ENCODE assay signal across 5 worm cellular contexts in the genomic region with DNA sequence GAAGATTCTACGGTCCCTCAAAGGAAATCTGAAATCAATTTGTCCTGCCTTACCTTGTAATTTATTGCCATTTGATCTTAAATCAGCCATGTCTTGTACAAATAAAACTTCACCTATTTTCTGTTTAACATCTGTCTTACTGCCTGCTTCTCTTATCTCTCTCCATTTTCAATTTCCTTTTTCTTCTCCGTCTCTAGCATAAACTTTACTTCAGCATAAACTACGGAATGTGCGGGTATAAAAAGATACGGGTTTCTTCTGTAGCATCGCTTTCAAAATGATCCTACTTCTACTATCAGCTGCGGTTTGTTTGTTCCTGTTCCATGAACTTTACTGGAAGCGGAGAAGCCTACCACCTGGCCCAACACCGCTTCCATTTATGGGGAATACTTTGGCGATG.
TF ChIP-seq lines count a peak whose summit lies in the region.

A gene (plus strand): TSS at position 254 of the 400 bp plus-strand sequence.

TF ChIP-seq in whole organism, L1 larva, 84 proteins besides CTCF, POLR2A, EP300 and RAD21 (continues in another document):
- TF ChIP-seq unc-62 (GFP tag; optimal IDR thresholded peaks at IDR 0.05; lab: Kevin White, UChicago) (no peak), lin-35 (GFP tag; optimal IDR thresholded peaks at IDR 0.05; lab: Kevin White, UChicago) (peak in 1 of 2 experiments; percentile 31), fkh-8 (tag; optimal IDR thresholded peaks at IDR 0.05; lab: Kevin White, UChicago) (no peak), efl-1 (optimal IDR thresholded peaks at IDR 0.05; lab: Kevin White, UChicago) (peak; percentile 43 to 59), efl-1 (GFP tag; optimal IDR thresholded peaks at IDR 0.05 in 1 of 2; lab: Kevin White, UChicago) (peak in 1 of 2 experiments; percentile 92), unc-130 (tag; optimal IDR thresholded peaks at IDR 0.05; lab: Kevin White, UChicago) (no peak), nhr-20 (tag; optimal IDR thresholded peaks at IDR 0.05; lab: Kevin White, UChicago) (peak; percentile 75), nhr-90 (tag; optimal IDR thresholded peaks at IDR 0.05; lab: Kevin White, UChicago; ENCODE audit: poor library complexity) (no peak), lsy-2 (tag; optimal IDR thresholded peaks at IDR 0.05; lab: Kevin White, UChicago) (peak in 1 of 2 experiments; percentile 16), jun-1 (tag; optimal IDR thresholded peaks at IDR 0.05; lab: Kevin White, UChicago) (no peak), elt-3 (tag; optimal IDR thresholded peaks at IDR 0.05; lab: Kevin White, UChicago) (peak in 2 of 6 experiments; percentile 46 to 54), nhr-85 (tag; lab: Kevin White, UChicago) (peak; percentile 67), lin-14 (GFP tag; optimal IDR thresholded peaks at IDR 0.05; lab: Kevin White, UChicago) (peak; percentile 84), nhr-77 (tag; optimal IDR thresholded peaks at IDR 0.05; lab: Kevin White, UChicago) (peak; percentile 22), lin-13 (GFP tag; optimal IDR thresholded peaks at IDR 0.05; lab: Kevin White, UChicago) (no peak), rnt-1 (tag; optimal IDR thresholded peaks at IDR 0.05; lab: Kevin White, UChicago) (peak; percentile 12), ceh-63 (GFP tag; optimal IDR thresholded peaks at IDR 0.05; lab: Kevin White, UChicago) (no peak)

TF ChIP-seq in whole organism, L2 larva, 48 proteins besides CTCF, POLR2A, EP300 and RAD21:
- no peak for TF ChIP-seq ceh-82 (tag; optimal IDR thresholded peaks at IDR 0.05; lab: Kevin White, UChicago)
- peak; percentile 74 for TF ChIP-seq sma-9 (GFP tag; optimal IDR thresholded peaks at IDR 0.05; lab: Kevin White, UChicago)
- TF ChIP-seq sma-9 (tag; optimal IDR thresholded peaks at IDR 0.05; lab: Kevin White, UChicago) = no peak
- peak; percentile 5 for TF ChIP-seq sma-3 (GFP tag; optimal IDR thresholded peaks at IDR 0.05; lab: Kevin White, UChicago)
- TF ChIP-seq unc-55 (GFP tag; optimal IDR thresholded peaks at IDR 0.05; lab: Kevin White, UChicago) = peak; percentile 2
- TF ChIP-seq gmeb-1 (tag; optimal IDR thresholded peaks at IDR 0.05; lab: Kevin White, UChicago) = peak; percentile 28
- no peak for TF ChIP-seq alr-1 (tag; optimal IDR thresholded peaks at IDR 0.05; lab: Kevin White, UChicago)
- TF ChIP-seq nhr-129 (tag; optimal IDR thresholded peaks at IDR 0.05; lab: Kevin White, UChicago) = peak; percentile 26
- peak; percentile 44 for TF ChIP-seq fos-1 (tag; optimal IDR thresholded peaks at IDR 0.05; lab: Kevin White, UChicago)

TF ChIP-seq in whole organism, L3 larva, 47 proteins besides CTCF, POLR2A, EP300 and RAD21:
- TF ChIP-seq pqm-1 (tag; optimal IDR thresholded peaks at IDR 0.05; lab: Kevin White, UChicago) (peak; percentile 42), nhr-23 (tag; optimal IDR thresholded peaks at IDR 0.05; lab: Kevin White, UChicago) (peak; percentile 18), ceh-28 (tag; optimal IDR thresholded peaks at IDR 0.05; lab: Kevin White, UChicago) (peak; percentile 46), nhr-25 (tag; optimal IDR thresholded peaks at IDR 0.05; lab: Kevin White, UChicago) (no peak), unc-39 (tag; optimal IDR thresholded peaks at IDR 0.05; lab: Kevin White, UChicago) (no peak), nhr-67 (tag; optimal IDR thresholded peaks at IDR 0.05; lab: Kevin White, UChicago) (no peak), unc-62 (GFP tag; optimal IDR thresholded peaks at IDR 0.05; lab: Kevin White, UChicago) (no peak), daf-12 (tag; optimal IDR thresholded peaks at IDR 0.05; lab: Kevin White, UChicago) (no peak), pha-4 (tag; optimal IDR thresholded peaks at IDR 0.05; lab: Kevin White, UChicago) (peak; percentile 77), ztf-11 (tag; optimal IDR thresholded peaks at IDR 0.05; lab: Kevin White, UChicago) (no peak), jun-1 (tag; optimal IDR thresholded peaks at IDR 0.05; lab: Kevin White, UChicago) (no peak), elt-2 (tag; optimal IDR thresholded peaks at IDR 0.05; lab: Kevin White, UChicago) (peak; percentile 36)

TF ChIP-seq in whole organism, L4 larva, 104 proteins besides CTCF, POLR2A, EP300 and RAD21:
- TF ChIP-seq dmd-6 (GFP tag; IDR thresholded peaks at IDR 0.05; lab: Robert Waterston, UW) = peak; percentile 70
- no peak for TF ChIP-seq daf-16 (GFP tag; optimal IDR thresholded peaks at IDR 0.05; lab: Kevin White, UChicago)
- TF ChIP-seq daf-16 (tag; optimal IDR thresholded peaks at IDR 0.05; lab: Kevin White, UChicago) = peak; percentile 46
- TF ChIP-seq zfp-3 (GFP tag; conservative IDR thresholded peaks at IDR 0.05; lab: Robert Waterston, UW) = no peak
- peak; percentile 25 for TF ChIP-seq hlh-11 (tag; optimal IDR thresholded peaks at IDR 0.05; lab: Kevin White, UChicago)
- TF ChIP-seq duxl-1 (tag; optimal IDR thresholded peaks at IDR 0.05; lab: Kevin White, UChicago; ENCODE audit: poor library complexity) = peak; percentile 5
- peak; percentile 98 for TF ChIP-seq nhr-28 (tag; optimal IDR thresholded peaks at IDR 0.05; lab: Kevin White, UChicago)
- TF ChIP-seq dve-1 (tag; optimal IDR thresholded peaks at IDR 0.05; lab: Kevin White, UChicago; ENCODE audit: insufficient read depth) = peak; percentile 54
- TF ChIP-seq fkh-10 (GFP tag; optimal IDR thresholded peaks at IDR 0.05; lab: Kevin White, UChicago) = no peak
- 0 out of 2 replicates have a peak, but pooled peaks have one; percentile 41 for TF ChIP-seq lin-1 (GFP tag; IDR thresholded peaks at IDR 0.05; lab: Robert Waterston, UW)
- peak; percentile 23 for TF ChIP-seq pqm-1 (tag; optimal IDR thresholded peaks at IDR 0.05; lab: Kevin White, UChicago)
TF ChIP-seq in whole organism, L4 larva: peak in this region for 8.

TF ChIP-seq in whole organism, young adult, 124 proteins besides CTCF, POLR2A, EP300 and RAD21:
- TF ChIP-seq aptf-2 (GFP tag; conservative IDR thresholded peaks at IDR 0.05; lab: Robert Waterston, UW) (no peak), nhr-80 (tag; optimal IDR thresholded peaks at IDR 0.05; lab: Kevin White, UChicago) (peak; percentile 4), lin-26 (GFP tag; IDR thresholded peaks at IDR 0.05; lab: Robert Waterston, UW) (no peak), lin-35 (GFP tag; optimal IDR thresholded peaks at IDR 0.05; lab: Kevin White, UChicago) (no peak), hmg-1.2 (GFP tag; IDR thresholded peaks at IDR 0.05; lab: Robert Waterston, UW) (peak; percentile 80; the same call in 1 of the 2 replicates), mcd-1 (GFP tag; IDR thresholded peaks at IDR 0.05; lab: Robert Waterston, UW) (no peak)
